Worm (Caenorhabditis elegans) whole organism, L4 larva: ENCODE results near the gene D1054.19.

Source experiments
- F26F4.8 ChIP-seq: fragments of 200-800 bp; sonication (Bioruptor generic); conservative IDR thresholded peaks from 2 replicates; pipeline ENCODE4 v1.3.6; 2022; ENCODE audit warnings: missing genetic modification characterization, missing compliant biosample characterization
- F37D6.2 ChIP-seq: sonication (generic microtip); optimal IDR thresholded peaks from 2 replicates; lab custom pipeline; 2016; ENCODE audit warnings: mild to moderate bottlenecking, missing genetic modification characterization, missing compliant biosample characterization
- Y105C5A.15 ChIP-seq: fragments of 200-800 bp; sonication (Bioruptor generic); IDR thresholded peaks from 2 replicates; pipeline ENCODE4 v1.3.6; 2022; ENCODE audit warnings: missing genetic modification characterization, missing compliant biosample characterization
- Y75B8A.6 ChIP-seq: fragments of 200-800 bp; sonication (Bioruptor generic); IDR thresholded peaks from 2 replicates; pipeline ENCODE4 v1.3.6; 2022; ENCODE audit warnings: missing genetic modification reagents, missing genetic modification characterization, missing compliant biosample characterization
- aly-2 ChIP-seq: sonication (generic microtip); optimal IDR thresholded peaks from 2 replicates; lab custom pipeline; 2018; ENCODE audit warnings: missing biosample characterization, missing genetic modification characterization
- ama-1 ChIP-seq: fragments of 150-350 bp; optimal IDR thresholded peaks from 2 replicates; lab custom pipeline; 2014; ENCODE audit warnings: inconsistent platforms, mixed read lengths
- attf-4 ChIP-seq: sonication (generic microtip); optimal IDR thresholded peaks from 3 replicates; lab custom pipeline; 2017; ENCODE audit warnings: missing biosample characterization, missing genetic modification characterization
- ceh-32 ChIP-seq: sonication (generic microtip); optimal IDR thresholded peaks from 2 replicates; lab custom pipeline; 2016; ENCODE audit warnings: mild to moderate bottlenecking, missing genetic modification characterization, missing compliant biosample characterization; ENCODE audit not compliant: poor library complexity
- ceh-44 ChIP-seq: fragments of 200-800 bp; sonication (Bioruptor generic); IDR thresholded peaks from 2 replicates; pipeline ENCODE4 v1.3.6; 2022; ENCODE audit warnings: missing genetic modification reagents, missing genetic modification characterization, missing compliant biosample characterization
- ceh-82 ChIP-seq: sonication (generic microtip); optimal IDR thresholded peaks from 2 replicates; lab custom pipeline; 2017; ENCODE audit warnings: missing biosample characterization, missing genetic modification characterization
- ces-1 ChIP-seq: fragments of 150-350 bp; sonication (generic microtip); optimal IDR thresholded peaks from 4 replicates; lab custom pipeline; 2014; ENCODE audit warnings: missing biosample characterization, missing genetic modification reagents, missing genetic modification characterization
- ctbp-1 ChIP-seq: fragments of 200-800 bp; sonication (Bioruptor generic); IDR thresholded peaks from 2 replicates; pipeline ENCODE4 v1.3.6; 2022; ENCODE audit warnings: missing genetic modification reagents, missing genetic modification characterization, missing compliant biosample characterization
- daf-16 ChIP-seq, 3 experiments: sonication (generic microtip); optimal IDR thresholded peaks; 2 replicates each; lab custom pipeline; 2016 to 2017; ENCODE audit warnings: missing genetic modification characterization in 3 of 3, missing genetic modification reagents in 3 of 3, mild to moderate bottlenecking in 2 of 3, missing compliant biosample characterization in 2 of 3, missing biosample characterization in 1 of 3, moderate library complexity in 1 of 3
- daf-19 ChIP-seq: fragments of 200-800 bp; sonication (Bioruptor generic); conservative IDR thresholded peaks from 2 replicates; pipeline ENCODE4 v1.3.6; 2022; ENCODE audit warnings: missing genetic modification characterization, missing compliant biosample characterization
- daf-8 ChIP-seq: fragments of 200-800 bp; sonication (Bioruptor generic); IDR thresholded peaks from 2 replicates; pipeline ENCODE4 v1.3.6; 2022; ENCODE audit warnings: missing genetic modification characterization, missing compliant biosample characterization
- dmd-6 ChIP-seq: fragments of 200-800 bp; sonication (Bioruptor generic); IDR thresholded peaks from 2 replicates; pipeline ENCODE4 v1.3.6; 2022; ENCODE audit warnings: missing genetic modification reagents, missing genetic modification characterization, missing compliant biosample characterization
- dmd-8 ChIP-seq: fragments of 200-800 bp; sonication (Bioruptor generic); IDR thresholded peaks from 2 replicates; pipeline ENCODE4 v1.3.6; 2022; ENCODE audit warnings: missing genetic modification characterization, missing compliant biosample characterization
- egl-27 ChIP-seq: sonication (generic microtip); optimal IDR thresholded peaks from 3 replicates; lab custom pipeline; 2017; ENCODE audit warnings: missing biosample characterization, missing genetic modification reagents, missing genetic modification characterization
- egl-43 ChIP-seq: fragments of 200-800 bp; sonication (Bioruptor generic); IDR thresholded peaks from 2 replicates; pipeline ENCODE4 v1.3.6; 2022; ENCODE audit warnings: missing genetic modification reagents, missing genetic modification characterization, missing compliant biosample characterization
- gei-8 ChIP-seq: fragments of 200-800 bp; sonication (Bioruptor generic); optimal IDR thresholded peaks from 2 replicates; lab custom pipeline; 2018; ENCODE audit warnings: mild to moderate bottlenecking, missing genetic modification characterization, missing compliant biosample characterization
- hif-1 ChIP-seq, 2 experiments: sonication (generic microtip); optimal IDR thresholded peaks; 2 replicates each; lab custom pipeline; 2016 to 2017; ENCODE audit warnings: missing compliant biosample characterization in 2 of 2, missing genetic modification characterization in 2 of 2, missing genetic modification reagents in 2 of 2, missing genotype in 2 of 2, mild to moderate bottlenecking in 1 of 2
- hlh-11 ChIP-seq: fragments of 200-800 bp; sonication (Bioruptor generic); optimal IDR thresholded peaks from 2 replicates; lab custom pipeline; 2018; ENCODE audit warnings: mild to moderate bottlenecking, missing genetic modification characterization, missing compliant biosample characterization
- hlh-30 ChIP-seq: sonication (generic microtip); optimal IDR thresholded peaks from 2 replicates; lab custom pipeline; 2017; ENCODE audit warnings: antibody characterized with exemption, mild to moderate bottlenecking, missing genetic modification characterization, missing compliant biosample characterization; ENCODE audit not compliant: insufficient read depth
- hmg-1.1 ChIP-seq: fragments of 200-800 bp; sonication (Bioruptor generic); IDR thresholded peaks from 2 replicates; pipeline ENCODE4 v1.3.6; 2022; ENCODE audit warnings: missing genetic modification reagents, missing genetic modification characterization, missing compliant biosample characterization
- lin-1 ChIP-seq: fragments of 200-800 bp; sonication (Bioruptor generic); IDR thresholded peaks from 2 replicates; pipeline ENCODE4 v1.3.6; 2022; ENCODE audit warnings: missing genetic modification reagents, missing genetic modification characterization, missing compliant biosample characterization
- lin-38 ChIP-seq: fragments of 200-800 bp; sonication (Bioruptor generic); IDR thresholded peaks from 2 replicates; pipeline ENCODE4 v1.3.6; 2022; ENCODE audit warnings: missing genetic modification reagents, missing genetic modification characterization, missing compliant biosample characterization
- lin-39 ChIP-seq: fragments of 150-350 bp; optimal IDR thresholded peaks from 2 replicates; lab custom pipeline; 2014; ENCODE audit warnings: missing biosample characterization, missing genetic modification reagents, missing genetic modification characterization
- mxl-3 ChIP-seq: fragments of 200-800 bp; sonication (Bioruptor generic); optimal IDR thresholded peaks from 2 replicates; lab custom pipeline; 2018; ENCODE audit warnings: mild to moderate bottlenecking, missing genetic modification characterization, missing compliant biosample characterization
- nhr-102 ChIP-seq: sonication (generic microtip); optimal IDR thresholded peaks from 2 replicates; lab custom pipeline; 2016; ENCODE audit warnings: mild to moderate bottlenecking, missing genetic modification characterization, moderate library complexity, missing compliant biosample characterization
- nhr-237 ChIP-seq: sonication (generic microtip); optimal IDR thresholded peaks from 2 replicates; lab custom pipeline; 2017; ENCODE audit warnings: missing biosample characterization, missing genetic modification characterization
- nhr-28 ChIP-seq: fragments of 150-350 bp; optimal IDR thresholded peaks from 2 replicates; lab custom pipeline; 2014; ENCODE audit warnings: missing biosample characterization, missing genetic modification characterization
- nhr-48 ChIP-seq: sonication (generic microtip); optimal IDR thresholded peaks from 2 replicates; lab custom pipeline; 2016; ENCODE audit warnings: mild to moderate bottlenecking, missing genetic modification characterization, missing compliant biosample characterization
- nhr-6 ChIP-seq: fragments of 150-350 bp; optimal IDR thresholded peaks from 2 replicates; lab custom pipeline; 2014; ENCODE audit warnings: missing biosample characterization, missing genetic modification characterization
- nhr-77 ChIP-seq: fragments of 150-350 bp; optimal IDR thresholded peaks from 2 replicates; lab custom pipeline; 2014; ENCODE audit warnings: missing biosample characterization, missing genetic modification characterization
- php-3 ChIP-seq: fragments of 200-800 bp; sonication (Bioruptor generic); IDR thresholded peaks from 2 replicates; pipeline ENCODE4 v1.3.6; 2022; ENCODE audit warnings: missing genetic modification reagents, missing genetic modification characterization, missing compliant biosample characterization
- pqm-1 ChIP-seq: sonication (generic microtip); optimal IDR thresholded peaks from 2 replicates; lab custom pipeline; 2017; ENCODE audit warnings: missing biosample characterization, missing genetic modification characterization
- sdz-12 ChIP-seq: fragments of 200-800 bp; sonication (Bioruptor generic); optimal IDR thresholded peaks from 2 replicates; lab custom pipeline; 2018; ENCODE audit warnings: mild to moderate bottlenecking, missing genetic modification characterization, missing compliant biosample characterization
- set-16 ChIP-seq: fragments of 200-800 bp; sonication (Bioruptor generic); IDR thresholded peaks from 2 replicates; pipeline ENCODE4 v1.3.6; 2022; ENCODE audit warnings: missing genetic modification reagents, missing genetic modification characterization, missing compliant biosample characterization
- snpc-1.2 ChIP-seq: fragments of 200-800 bp; sonication (Bioruptor generic); IDR thresholded peaks from 2 replicates; pipeline ENCODE4 v1.3.6; 2022; ENCODE audit warnings: missing genetic modification reagents, missing genetic modification characterization, missing compliant biosample characterization
- spr-1 ChIP-seq: sonication (generic microtip); optimal IDR thresholded peaks from 2 replicates; lab custom pipeline; 2016; ENCODE audit warnings: mild to moderate bottlenecking, missing genetic modification characterization, missing compliant biosample characterization
- spr-3 ChIP-seq: fragments of 200-800 bp; sonication (Bioruptor generic); optimal IDR thresholded peaks from 2 replicates; lab custom pipeline; 2018; ENCODE audit warnings: mild to moderate bottlenecking, missing genetic modification characterization, missing compliant biosample characterization
- tag-97 ChIP-seq: fragments of 200-800 bp; sonication (Bioruptor generic); IDR thresholded peaks from 2 replicates; pipeline ENCODE4 v1.3.6; 2022; ENCODE audit warnings: missing genetic modification characterization, missing compliant biosample characterization
- tra-1 ChIP-seq: fragments of 200-800 bp; sonication (Bioruptor generic); IDR thresholded peaks from 2 replicates; pipeline ENCODE4 v1.3.6; 2022; ENCODE audit warnings: missing genetic modification reagents, missing genetic modification characterization, missing compliant biosample characterization
- unc-130 ChIP-seq: sonication (generic microtip); optimal IDR thresholded peaks from 2 replicates; lab custom pipeline; 2016; ENCODE audit warnings: missing genetic modification reagents, missing genetic modification characterization, missing compliant biosample characterization
- zag-1 ChIP-seq: fragments of 150-350 bp; optimal IDR thresholded peaks from 2 replicates; lab custom pipeline; 2014; ENCODE audit warnings: missing biosample characterization, missing genetic modification characterization
- zip-11 ChIP-seq: fragments of 200-800 bp; sonication (Bioruptor generic); IDR thresholded peaks from 2 replicates; pipeline ENCODE4 v1.3.6; 2022; ENCODE audit warnings: missing genetic modification characterization, missing compliant biosample characterization
- zip-2 ChIP-seq: fragments of 150-350 bp; optimal IDR thresholded peaks from 2 replicates; lab custom pipeline; 2014; ENCODE audit warnings: missing biosample characterization, missing genetic modification characterization

The D1054.19 gene

ce11 chrV:10795494-10795893 lies at the start of gene D1054.19:
TSS of gene D1054.19 (plus strand) at chrV:10795794.
- TF ChIP-seq dmd-8 (GFP tag; lab: Robert Waterston, UW) (no peak), hif-1 (tag; optimal IDR thresholded peaks at IDR 0.05; lab: Kevin White, UChicago) (no peak), zip-11 (GFP tag; lab: Robert Waterston, UW) (no peak), sdz-12 (no peak), nhr-6 (tag; lab: Kevin White, UChicago) (no peak), mxl-3 (no peak)
- TF ChIP-seq, all 104 proteins: peak for 0

- TF ChIP-seq ceh-44 (GFP tag; lab: Robert Waterston, UW) (no peak), zag-1 (tag; lab: Kevin White, UChicago) (no peak), tag-97 (GFP tag; lab: Robert Waterston, UW) (no peak), attf-4 (tag; lab: Kevin White, UChicago) (no peak), F26F4.8 (GFP tag; lab: Robert Waterston, UW) (no peak), hif-1 (tag; optimal IDR thresholded peaks at IDR 0.05; lab: Kevin White, UChicago) (no peak), daf-8 (GFP tag; lab: Robert Waterston, UW) (no peak), gei-8 (no peak), ctbp-1 (GFP tag; lab: Robert Waterston, UW) (no peak), ama-1 (no peak), ceh-82 (no peak), Y75B8A.6 (GFP tag; lab: Robert Waterston, UW) (no peak), dmd-8 (GFP tag; lab: Robert Waterston, UW) (no peak), nhr-102 (no peak), ceh-32 (tag; lab: Kevin White, UChicago) (no peak), nhr-237 (no peak)
Measured at ce11 chrV:10747263-10747951, 48.2 kb upstream of the D1054.19 start, which contains the start of the genes selt-1.2 and F28H7.2. TSS of gene selt-1.2 (minus strand) at chrV:10747363. TSS of gene F28H7.2 (plus strand) at chrV:10747901.

ce11 chrV:10750630-10751029 lies 45.0 kb upstream of the D1054.19 start, which contains the start of gene F28H7.3:
TSS of gene F28H7.3 (minus strand) at chrV:10750788.
- TF ChIP-seq lin-1 (peak; percentile 61; the same call in 1 of the 2 replicates), unc-130 (GFP tag; lab: Kevin White, UChicago) (no peak), ceh-44 (GFP tag; lab: Robert Waterston, UW) (no peak), spr-1 (tag; lab: Kevin White, UChicago) (no peak), egl-27 (no peak), ces-1 (GFP tag; lab: Kevin White, UChicago) (no peak), tra-1 (GFP tag; lab: Robert Waterston, UW) (peak; percentile 45; the same call in 1 of the 2 replicates), daf-19 (no peak), hif-1 (tag; optimal IDR thresholded peaks at IDR 0.05; lab: Kevin White, UChicago) (no peak), mxl-3 (peak; percentile 46), lin-39 (tag; lab: Kevin White, UChicago) (no peak), daf-16 (GFP tag; optimal IDR thresholded peaks at IDR 0.05; lab: Kevin White, UChicago) (no peak), daf-16 (tag; optimal IDR thresholded peaks at IDR 0.05; lab: Kevin White, UChicago) (peak; percentile 51), set-16 (GFP tag; lab: Robert Waterston, UW) (no peak), hlh-30 (no peak), snpc-1.2 (GFP tag; lab: Robert Waterston, UW) (no peak), nhr-28 (tag; lab: Kevin White, UChicago) (peak; percentile 73), hmg-1.1 (GFP tag; lab: Robert Waterston, UW) (no peak), egl-43 (no peak), nhr-77 (tag; lab: Kevin White, UChicago) (peak; percentile 49), dmd-6 (GFP tag; lab: Robert Waterston, UW) (peak; percentile 97), spr-3 (GFP tag; lab: Kevin White, UChicago) (no peak), aly-2 (tag; lab: Kevin White, UChicago) (no peak), php-3 (GFP tag; lab: Robert Waterston, UW) (0 out of 2 replicates have a peak, but pooled peaks have one; percentile 45), F37D6.2 (tag; lab: Kevin White, UChicago) (no peak), hlh-11 (tag; lab: Kevin White, UChicago) (peak; percentile 65), nhr-48 (tag; lab: Kevin White, UChicago) (peak; percentile 41), nhr-6 (tag; lab: Kevin White, UChicago) (no peak), pqm-1 (tag; lab: Kevin White, UChicago) (peak; percentile 94), tag-97 (GFP tag; lab: Robert Waterston, UW) (no peak), lin-38 (GFP tag; lab: Robert Waterston, UW) (no peak), zip-2 (tag; lab: Kevin White, UChicago) (no peak), Y105C5A.15 (GFP tag; lab: Robert Waterston, UW) (no peak)
